Fruit fly (Drosophila melanogaster) whole organism, embryonic: Measurements from ENCODE around the gene CG9920.

Experiments
- Aef1 ChIP-seq: fragments of 200-800 bp; sonication (Bioruptor generic); IDR thresholded peaks from 3 replicates; pipeline ENCODE4 v1.3.6; 2022; ENCODE audit warnings: missing biosample characterization, missing genetic modification characterization
- B-H2 ChIP-seq: fragments of 200-800 bp; sonication (Bioruptor generic); optimal IDR thresholded peaks from 2 replicates; lab custom pipeline; 2018; ENCODE audit warnings: missing biosample characterization, mild to moderate bottlenecking, missing genetic modification characterization
- CG10431 ChIP-seq: fragments of 200-800 bp; sonication (Bioruptor generic); optimal IDR thresholded peaks from 3 replicates; lab custom pipeline; 2018; ENCODE audit warnings: missing biosample characterization, mild to moderate bottlenecking, missing genetic modification characterization
- CG11560 ChIP-seq: fragments of 200-800 bp; sonication (Bioruptor generic); IDR thresholded peaks from 3 replicates; pipeline ENCODE4 v1.3.6; 2022; ENCODE audit warnings: missing biosample characterization, missing genetic modification characterization
- CG12744 ChIP-seq: fragments of 200-800 bp; sonication (Bioruptor generic); optimal IDR thresholded peaks from 2 replicates; lab custom pipeline; 2016; ENCODE audit warnings: missing biosample characterization, missing genetic modification characterization
- CG13894 ChIP-seq: fragments of 200-800 bp; sonication (Bioruptor generic); optimal IDR thresholded peaks from 3 replicates; lab custom pipeline; 2018; ENCODE audit warnings: missing biosample characterization, mild to moderate bottlenecking, missing genetic modification characterization, moderate library complexity
- CG14441 ChIP-seq: fragments of 200-800 bp; sonication (Bioruptor generic); IDR thresholded peaks from 2 replicates; pipeline ENCODE4 v1.3.6; 2022; ENCODE audit warnings: missing biosample characterization, missing genetic modification characterization
- CG14860 ChIP-seq: fragments of 200-800 bp; sonication (Bioruptor generic); IDR thresholded peaks from 3 replicates; pipeline ENCODE4 v1.3.6; 2022; ENCODE audit warnings: missing biosample characterization, missing genetic modification characterization; ENCODE audit not compliant: partially characterized antibody
- CG1529 ChIP-seq: fragments of 200-800 bp; sonication (Bioruptor generic); optimal IDR thresholded peaks from 3 replicates; lab custom pipeline; 2018; ENCODE audit warnings: missing biosample characterization, missing genetic modification characterization
- CG17829 ChIP-seq: fragments of 200-800 bp; optimal IDR thresholded peaks from 2 replicates; lab custom pipeline; 2019; ENCODE audit warnings: missing biosample characterization, mild to moderate bottlenecking, missing genetic modification characterization, moderate library complexity
- CG2116 ChIP-seq: fragments of 200-800 bp; sonication (Bioruptor generic); optimal IDR thresholded peaks from 3 replicates; lab custom pipeline; 2018; ENCODE audit warnings: missing biosample characterization, mild to moderate bottlenecking, missing genetic modification characterization
- CG2129 ChIP-seq: fragments of 200-800 bp; sonication (Bioruptor generic); IDR thresholded peaks from 2 replicates; pipeline ENCODE4 v1.3.6; 2022; ENCODE audit warnings: missing biosample characterization, missing genetic modification characterization; ENCODE audit not compliant: partially characterized antibody
- CG2678 ChIP-seq: fragments of 200-800 bp; sonication (Bioruptor generic); optimal IDR thresholded peaks from 3 replicates; lab custom pipeline; 2019; ENCODE audit warnings: missing biosample characterization, mild to moderate bottlenecking, missing genetic modification characterization, moderate library complexity
- CG4424 ChIP-seq: fragments of 200-800 bp; sonication (Bioruptor generic); optimal IDR thresholded peaks from 3 replicates; lab custom pipeline; 2016; ENCODE audit warnings: missing biosample characterization, missing genetic modification characterization
- CG6654 ChIP-seq: fragments of 200-800 bp; sonication (Bioruptor generic); optimal IDR thresholded peaks from 2 replicates; lab custom pipeline; 2017; ENCODE audit warnings: missing biosample characterization, mild to moderate bottlenecking, missing genetic modification characterization
- CG6791 ChIP-seq: fragments of 200-800 bp; sonication (Bioruptor generic); IDR thresholded peaks from 3 replicates; pipeline ENCODE4 v1.3.6; 2022; ENCODE audit warnings: missing biosample characterization, missing genetic modification characterization; ENCODE audit not compliant: partially characterized antibody
- CG7839 ChIP-seq: fragments of 200-800 bp; sonication (Bioruptor generic); optimal IDR thresholded peaks from 3 replicates; lab custom pipeline; 2018; ENCODE audit warnings: missing biosample characterization, mild to moderate bottlenecking, missing genetic modification characterization, moderate library complexity
- CG8359 ChIP-seq: fragments of 200-800 bp; sonication (Bioruptor generic); optimal IDR thresholded peaks from 2 replicates; lab custom pipeline; 2017; ENCODE audit warnings: missing biosample characterization, mild to moderate bottlenecking, missing genetic modification characterization, borderline replicate concordance
- Camta ChIP-seq: fragments of 200-800 bp; sonication (Bioruptor generic); optimal IDR thresholded peaks from 2 replicates; lab custom pipeline; 2016; ENCODE audit warnings: missing biosample characterization, missing genetic modification characterization
- Drgx ChIP-seq: fragments of 200-800 bp; sonication (Bioruptor generic); IDR thresholded peaks from 2 replicates; pipeline ENCODE4 v1.3.6; 2022; ENCODE audit warnings: missing biosample characterization, missing genetic modification characterization
- ERR ChIP-seq: fragments of 200-800 bp; sonication (Bioruptor generic); optimal IDR thresholded peaks from 2 replicates; lab custom pipeline; 2016; ENCODE audit warnings: missing biosample characterization, missing genetic modification characterization
- Eip74EF ChIP-seq, 2 experiments: fragments of 200-800 bp in 1 of 2; fragments of >200 bp in 1 of 2; sonication (Bioruptor generic) in 1 of 2; optimal IDR thresholded peaks; 2 replicates each; lab custom pipeline; 2017 to 2019; ENCODE audit warnings: missing biosample characterization in 2 of 2, missing genetic modification characterization in 2 of 2, mild to moderate bottlenecking in 1 of 2, moderate library complexity in 1 of 2
- HHEX ChIP-seq: fragments of 200-800 bp; sonication (Bioruptor generic); optimal IDR thresholded peaks from 3 replicates; lab custom pipeline; 2017; ENCODE audit warnings: missing biosample characterization, mild to moderate bottlenecking, missing genetic modification characterization, missing genetic modification reagents
- HmgZ ChIP-seq: fragments of 200-800 bp; sonication (Bioruptor generic); optimal IDR thresholded peaks from 2 replicates; lab custom pipeline; 2018; ENCODE audit warnings: missing biosample characterization, mild to moderate bottlenecking, missing genetic modification characterization
- Hr78 ChIP-seq, 2 experiments: fragments of 200-800 bp in 1 of 2; fragments of >200 bp in 1 of 2; sonication (Bioruptor generic) in 1 of 2; optimal IDR thresholded peaks; 2 replicates each; lab custom pipeline; 2017 to 2019; ENCODE audit warnings: missing biosample characterization in 2 of 2, missing genetic modification characterization in 2 of 2, mild to moderate bottlenecking in 1 of 2, moderate library complexity in 1 of 2
- Lim3 ChIP-seq: fragments of 200-800 bp; sonication (Bioruptor generic); IDR thresholded peaks from 2 replicates; pipeline ENCODE4 v1.3.6; 2022; ENCODE audit warnings: missing biosample characterization, missing genetic modification characterization
- Oli ChIP-seq: fragments of 200-800 bp; sonication (Bioruptor generic); optimal IDR thresholded peaks from 2 replicates; lab custom pipeline; 2018; ENCODE audit warnings: missing biosample characterization, mild to moderate bottlenecking, missing genetic modification characterization, moderate library complexity
- Tbp ChIP-seq: fragments of >200 bp; optimal IDR thresholded peaks from 2 replicates; lab custom pipeline; 2018; ENCODE audit warnings: missing biosample characterization, missing genetic modification characterization
- Usf ChIP-seq: fragments of 200-800 bp; sonication (Bioruptor generic); optimal IDR thresholded peaks from 2 replicates; lab custom pipeline; 2017; ENCODE audit warnings: missing genotype, missing biosample characterization, missing genetic modification characterization
- Vsx1 ChIP-seq: fragments of 200-800 bp; sonication (Bioruptor generic); optimal IDR thresholded peaks from 2 replicates; lab custom pipeline; 2017; ENCODE audit warnings: missing biosample characterization, mild to moderate bottlenecking, missing genetic modification characterization, missing genetic modification reagents
- bowl ChIP-seq: fragments of 200-800 bp; sonication (Bioruptor generic); IDR thresholded peaks from 2 replicates; pipeline ENCODE4 v1.3.6; 2022; ENCODE audit warnings: missing biosample characterization, missing genetic modification characterization
- chm ChIP-seq: fragments of 200-800 bp; sonication (Bioruptor generic); IDR thresholded peaks from 2 replicates; pipeline ENCODE4 v1.3.6; 2022; ENCODE audit warnings: missing biosample characterization, missing genetic modification characterization
- chn ChIP-seq: fragments of 200-800 bp; sonication (Bioruptor generic); optimal IDR thresholded peaks from 2 replicates; lab custom pipeline; 2016; ENCODE audit warnings: missing biosample characterization, missing genetic modification characterization
- dati ChIP-seq: fragments of 200-800 bp; sonication (Bioruptor generic); IDR thresholded peaks from 2 replicates; pipeline ENCODE4 v1.3.6; 2022; ENCODE audit warnings: missing biosample characterization, missing genetic modification characterization
- dmrt99B ChIP-seq: fragments of 200-800 bp; sonication (Bioruptor generic); optimal IDR thresholded peaks from 2 replicates; lab custom pipeline; 2018; ENCODE audit warnings: missing biosample characterization, mild to moderate bottlenecking, missing genetic modification characterization, moderate library complexity
- dpn ChIP-seq, 2 experiments: fragments of 200-800 bp; sonication (Bioruptor generic); optimal IDR thresholded peaks; 3 replicates each; lab custom pipeline; 2016; ENCODE audit warnings: missing biosample characterization in 2 of 2, missing genetic modification characterization in 2 of 2
- ewg ChIP-seq: fragments of 200-800 bp; sonication (Bioruptor generic); optimal IDR thresholded peaks from 3 replicates; lab custom pipeline; 2017; ENCODE audit warnings: mild to moderate bottlenecking, missing biosample characterization, missing genetic modification reagents, missing genetic modification characterization
- gsb ChIP-seq: fragments of 200-800 bp; sonication (Bioruptor generic); IDR thresholded peaks from 2 replicates; pipeline ENCODE4 v1.3.6; 2022; ENCODE audit warnings: missing biosample characterization, missing genetic modification characterization
- h ChIP-seq: fragments of >200 bp; optimal IDR thresholded peaks from 2 replicates; lab custom pipeline; 2017
- jing ChIP-seq: fragments of 200-800 bp; sonication (Bioruptor generic); optimal IDR thresholded peaks from 2 replicates; lab custom pipeline; 2018; ENCODE audit warnings: missing biosample characterization, mild to moderate bottlenecking, missing genetic modification characterization
- kah ChIP-seq: fragments of 200-800 bp; sonication (Bioruptor generic); optimal IDR thresholded peaks from 2 replicates; lab custom pipeline; 2018; ENCODE audit warnings: missing biosample characterization, mild to moderate bottlenecking, missing genetic modification characterization
- klu ChIP-seq: fragments of 200-800 bp; sonication (Bioruptor generic); IDR thresholded peaks from 2 replicates; pipeline ENCODE4 v1.3.6; 2022; ENCODE audit warnings: missing biosample characterization, missing genetic modification characterization
- knrl ChIP-seq: fragments of 200-800 bp; sonication (Bioruptor generic); IDR thresholded peaks from 3 replicates; pipeline ENCODE4 v1.3.6; 2022; ENCODE audit warnings: missing biosample characterization, missing genetic modification characterization; ENCODE audit not compliant: partially characterized antibody
- lola ChIP-seq, 3 experiments: fragments of >200 bp in 2 of 3; fragments of 200-800 bp in 1 of 3; sonication (Bioruptor generic) in 1 of 3; optimal IDR thresholded peaks; 2 replicates each; lab custom pipeline; 2017 to 2019; ENCODE audit warnings: missing biosample characterization in 3 of 3, missing genetic modification characterization in 3 of 3, mild to moderate bottlenecking in 1 of 3, moderate library complexity in 1 of 3
- mld ChIP-seq: fragments of 200-800 bp; sonication (Bioruptor generic); IDR thresholded peaks from 3 replicates; pipeline ENCODE4 v1.3.6; 2022; ENCODE audit warnings: missing biosample characterization, missing genetic modification characterization; ENCODE audit not compliant: partially characterized antibody
- onecut ChIP-seq: fragments of 200-800 bp; sonication (Bioruptor generic); IDR thresholded peaks from 2 replicates; pipeline ENCODE4 v1.3.6; 2022; ENCODE audit warnings: missing biosample characterization, missing genetic modification characterization
- psq ChIP-seq: fragments of 200-800 bp; sonication (Bioruptor generic); optimal IDR thresholded peaks from 2 replicates; lab custom pipeline; 2017; ENCODE audit warnings: missing biosample characterization, missing genetic modification characterization
- salm ChIP-seq: fragments of 200-800 bp; sonication (Bioruptor generic); optimal IDR thresholded peaks from 2 replicates; lab custom pipeline; 2018; ENCODE audit warnings: missing biosample characterization, mild to moderate bottlenecking, missing genetic modification characterization
- slou ChIP-seq: fragments of 200-800 bp; sonication (Bioruptor generic); optimal IDR thresholded peaks from 3 replicates; lab custom pipeline; 2016; ENCODE audit warnings: missing biosample characterization, missing genetic modification characterization
- slp2 ChIP-seq: fragments of 200-800 bp; sonication (Bioruptor generic); optimal IDR thresholded peaks from 2 replicates; lab custom pipeline; 2016; ENCODE audit warnings: missing biosample characterization, missing genetic modification characterization
- ttk ChIP-seq: fragments of 200-800 bp; sonication (Bioruptor generic); IDR thresholded peaks from 2 replicates; pipeline ENCODE4 v2.1.2; 2022; ENCODE audit warnings: missing biosample characterization, missing genetic modification characterization

The CG9920 gene

dm6 chr3R:14095428-14095827 is 2.5 kb downstream of the CG9920 start (continued):
- TF ChIP-seq kah (GFP tag; lab: Kevin White, UChicago) (peak; percentile 17), dmrt99B (tag; lab: Kevin White, UChicago) (peak; percentile 78), ERR (GFP tag; lab: Kevin White, UChicago) (no peak), CG17829 (peak; percentile 37), bowl (no peak), dati (GFP tag; lab: Robert Waterston, UW) (no peak), CG14441 (GFP tag; lab: Robert Waterston, UW) (peak; percentile 38), CG13894 (tag; lab: Kevin White, UChicago) (no peak), CG8359 (GFP tag; lab: Kevin White, UChicago) (no peak), CG1529 (GFP tag; lab: Kevin White, UChicago) (peak; percentile 10), HmgZ (tag; lab: Kevin White, UChicago) (no peak), slou (GFP tag; lab: Kevin White, UChicago) (no peak), Aef1 (GFP tag; lab: Robert Waterston, UW) (no peak; the same call in 2 of the 3 replicates), onecut (GFP tag; lab: Robert Waterston, UW) (no peak), salm (peak; percentile 19), chn (GFP tag; lab: Kevin White, UChicago) (no peak), Usf (GFP tag; lab: Kevin White, UChicago) (no peak), CG12744 (GFP tag; lab: Kevin White, UChicago) (no peak), CG11560 (tag; lab: Robert Waterston, UW) (no peak), klu (GFP tag; lab: Robert Waterston, UW) (no peak), CG2129 (no peak), B-H2 (GFP tag; lab: Kevin White, UChicago) (no peak), ewg (GFP tag; lab: Kevin White, UChicago) (no peak), ttk (GFP tag; lab: Robert Waterston, UW) (peak; percentile 31; the same call in 1 of the 2 replicates), h (lab: Kevin White, UChicago) (no peak), CG2116 (GFP tag; lab: Kevin White, UChicago) (no peak), Hr78 (GFP tag; optimal IDR thresholded peaks at IDR 0.05; lab: Kevin White, UChicago) (no peak), CG6791 (GFP tag; lab: Robert Waterston, UW) (no peak), CG10431 (GFP tag; lab: Kevin White, UChicago) (no peak), Eip74EF (GFP tag; optimal IDR thresholded peaks at IDR 0.05; lab: Kevin White, UChicago) (peak in 1 of 2 experiments; percentile 42), Drgx (GFP tag; lab: Robert Waterston, UW) (no peak), Vsx1 (peak; percentile 39), CG6654 (GFP tag; lab: Kevin White, UChicago) (peak; percentile 24), gsb (GFP tag; lab: Robert Waterston, UW) (no peak), Lim3 (GFP tag; lab: Robert Waterston, UW) (no peak), dpn (GFP tag; optimal IDR thresholded peaks at IDR 0.05; lab: Kevin White, UChicago) (peak in 1 of 2 experiments; percentile 34), psq (GFP tag; lab: Kevin White, UChicago) (no peak), CG4424 (GFP tag; lab: Kevin White, UChicago) (peak; percentile 46), Camta (GFP tag; lab: Kevin White, UChicago) (no peak), mld (GFP tag; lab: Robert Waterston, UW) (no peak), Oli (tag; lab: Kevin White, UChicago) (peak; percentile 58), CG7839 (tag; lab: Kevin White, UChicago) (peak; percentile 54), lola (GFP tag; optimal IDR thresholded peaks at IDR 0.05; lab: Kevin White, UChicago) (no peak), Tbp (GFP tag; lab: Kevin White, UChicago) (no peak), slp2 (GFP tag; lab: Kevin White, UChicago) (no peak), chm (no peak), CG2678 (tag; lab: Kevin White, UChicago) (peak; percentile 77), knrl (GFP tag; lab: Robert Waterston, UW) (no peak), jing (GFP tag; lab: Kevin White, UChicago) (no peak), HHEX (GFP tag; lab: Kevin White, UChicago) (peak; percentile 22), CG14860 (GFP tag; lab: Robert Waterston, UW) (no peak)
